Fruit fly (Drosophila melanogaster) whole organism, embryonic: ENCODE measurements around the gene CG14105.

ENCODE experiments used
- CG10267 ChIP-seq: fragments of 200-800 bp; sonication (Bioruptor generic); optimal IDR thresholded peaks from 2 replicates; lab custom pipeline; 2018; ENCODE audit warnings: missing biosample characterization, mild to moderate bottlenecking, missing genetic modification characterization, moderate library complexity
- CG12391 ChIP-seq: fragments of 200-800 bp; sonication (Bioruptor generic); optimal IDR thresholded peaks from 3 replicates; lab custom pipeline; 2018; ENCODE audit warnings: missing biosample characterization, mild to moderate bottlenecking, missing genetic modification characterization, moderate library complexity
- CG13287 ChIP-seq: fragments of 200-800 bp; sonication (Bioruptor generic); IDR thresholded peaks from 2 replicates; pipeline ENCODE4 v1.3.6; 2022; ENCODE audit warnings: missing biosample characterization, missing genetic modification characterization; ENCODE audit not compliant: partially characterized antibody
- CG15479 ChIP-seq: fragments of 200-800 bp; sonication (Bioruptor generic); optimal IDR thresholded peaks from 3 replicates; lab custom pipeline; 2019; ENCODE audit warnings: missing biosample characterization, mild to moderate bottlenecking, missing genetic modification characterization, moderate library complexity
- CG15514 ChIP-seq: fragments of 200-800 bp; sonication (Bioruptor generic); optimal IDR thresholded peaks from 3 replicates; lab custom pipeline; 2017; ENCODE audit warnings: missing biosample characterization, missing genetic modification characterization, mild to moderate bottlenecking, moderate library complexity, missing genetic modification reagents
- CG17186 ChIP-seq: fragments of 200-800 bp; sonication (Bioruptor generic); optimal IDR thresholded peaks from 3 replicates; lab custom pipeline; 2017; ENCODE audit warnings: missing biosample characterization, missing genetic modification reagents, missing genetic modification characterization
- CG17359 ChIP-seq: fragments of 200-800 bp; sonication (Bioruptor generic); optimal IDR thresholded peaks from 3 replicates; lab custom pipeline; 2018; ENCODE audit warnings: missing biosample characterization, mild to moderate bottlenecking, missing genetic modification characterization, moderate library complexity
- CG17829 ChIP-seq: fragments of 200-800 bp; optimal IDR thresholded peaks from 2 replicates; lab custom pipeline; 2019; ENCODE audit warnings: missing biosample characterization, mild to moderate bottlenecking, missing genetic modification characterization, moderate library complexity
- CG18619 ChIP-seq: fragments of 200-800 bp; sonication (Bioruptor generic); optimal IDR thresholded peaks from 3 replicates; lab custom pipeline; 2017; ENCODE audit warnings: missing biosample characterization, mild to moderate bottlenecking, missing genetic modification characterization
- CG2116 ChIP-seq: fragments of 200-800 bp; sonication (Bioruptor generic); optimal IDR thresholded peaks from 3 replicates; lab custom pipeline; 2018; ENCODE audit warnings: missing biosample characterization, mild to moderate bottlenecking, missing genetic modification characterization
- CG2712 ChIP-seq: fragments of 200-800 bp; optimal IDR thresholded peaks from 3 replicates; lab custom pipeline; 2019; ENCODE audit warnings: missing biosample characterization, mild to moderate bottlenecking, missing genetic modification characterization, moderate library complexity
- CG3281 ChIP-seq: fragments of 200-800 bp; sonication (Bioruptor generic); optimal IDR thresholded peaks from 3 replicates; lab custom pipeline; 2017; ENCODE audit warnings: missing biosample characterization, mild to moderate bottlenecking, missing genetic modification characterization
- CG34224 ChIP-seq: fragments of 200-800 bp; sonication (Bioruptor generic); IDR thresholded peaks from 3 replicates; pipeline ENCODE4 v1.3.6; 2022; ENCODE audit warnings: missing biosample characterization, missing genetic modification characterization; ENCODE audit not compliant: partially characterized antibody
- CG4360 ChIP-seq: fragments of 200-800 bp; sonication (Bioruptor generic); IDR thresholded peaks from 2 replicates; pipeline ENCODE4 v1.3.6; 2022; ENCODE audit warnings: missing biosample characterization, missing genetic modification characterization
- CG4617 ChIP-seq: fragments of 200-800 bp; sonication (Bioruptor generic); optimal IDR thresholded peaks from 3 replicates; lab custom pipeline; 2016; ENCODE audit warnings: missing biosample characterization, missing genetic modification characterization, borderline replicate concordance
- CG5245 ChIP-seq: fragments of 200-800 bp; sonication (Bioruptor generic); optimal IDR thresholded peaks from 3 replicates; lab custom pipeline; 2016; ENCODE audit warnings: missing biosample characterization, missing genetic modification characterization
- CG7357 ChIP-seq: fragments of 200-800 bp; sonication (Bioruptor generic); IDR thresholded peaks from 3 replicates; pipeline ENCODE4 v1.3.6; 2022; ENCODE audit warnings: missing biosample characterization, missing genetic modification characterization
- CG7928 ChIP-seq: fragments of 200-800 bp; sonication (Bioruptor generic); optimal IDR thresholded peaks from 2 replicates; lab custom pipeline; 2017; ENCODE audit warnings: missing biosample characterization, mild to moderate bottlenecking, missing genetic modification characterization
- CG8478 ChIP-seq: fragments of >200 bp; optimal IDR thresholded peaks from 2 replicates; lab custom pipeline; 2018
- CG9797 ChIP-seq: fragments of 200-800 bp; sonication (Bioruptor generic); optimal IDR thresholded peaks from 3 replicates; lab custom pipeline; 2018; ENCODE audit warnings: missing biosample characterization, mild to moderate bottlenecking, missing genetic modification characterization
- CG9876 ChIP-seq: fragments of 200-800 bp; sonication (Bioruptor generic); optimal IDR thresholded peaks from 2 replicates; lab custom pipeline; 2016; ENCODE audit warnings: missing biosample characterization, missing genetic modification characterization
- CG9932 ChIP-seq: fragments of 200-800 bp; sonication (Bioruptor generic); IDR thresholded peaks from 2 replicates; pipeline ENCODE4 v1.3.6; 2022; ENCODE audit warnings: missing biosample characterization, missing genetic modification characterization
- CTCF ChIP-seq: fragments of 200-800 bp; sonication (Bioruptor generic); optimal IDR thresholded peaks from 2 replicates; lab custom pipeline; 2017; ENCODE audit warnings: missing biosample characterization, mild to moderate bottlenecking, missing genetic modification characterization, moderate library complexity
- Chrac-16 ChIP-seq: fragments of 200-800 bp; sonication (Bioruptor generic); optimal IDR thresholded peaks from 3 replicates; lab custom pipeline; 2016; ENCODE audit warnings: missing biosample characterization, missing genetic modification characterization
- CoRest ChIP-seq: fragments of 200-800 bp; sonication (Bioruptor generic); optimal IDR thresholded peaks from 3 replicates; lab custom pipeline; 2018; ENCODE audit warnings: missing biosample characterization, mild to moderate bottlenecking, missing genetic modification characterization, moderate library complexity
- Dref ChIP-seq: fragments of 200-800 bp; sonication (Bioruptor generic); IDR thresholded peaks from 2 replicates; pipeline ENCODE4 v1.3.6; 2022; ENCODE audit warnings: missing biosample characterization, missing genetic modification characterization
- E2f2 ChIP-seq: fragments of 200-800 bp; sonication (Bioruptor generic); IDR thresholded peaks from 2 replicates; pipeline ENCODE4 v1.3.6; 2022; ENCODE audit warnings: missing biosample characterization, missing genetic modification characterization
- Ets65A ChIP-seq: fragments of 200-800 bp; sonication (Bioruptor generic); peaks from one replicate; lab custom pipeline; 2016; ENCODE audit warnings: missing biosample characterization, missing genetic modification characterization
- Lhr ChIP-seq: fragments of 200-800 bp; sonication (Bioruptor generic); optimal IDR thresholded peaks from 3 replicates; lab custom pipeline; 2017; ENCODE audit warnings: mild to moderate bottlenecking, missing biosample characterization, missing genetic modification reagents, missing genetic modification characterization
- MBD-R2 ChIP-seq: fragments of 200-800 bp; sonication (Bioruptor generic); IDR thresholded peaks from 2 replicates; pipeline ENCODE4 v1.3.6; 2022; ENCODE audit warnings: missing biosample characterization, missing genetic modification characterization
- MESR4 ChIP-seq: fragments of 200-800 bp; sonication (Bioruptor generic); optimal IDR thresholded peaks from 2 replicates; lab custom pipeline; 2018; ENCODE audit warnings: missing biosample characterization, mild to moderate bottlenecking, missing genetic modification characterization, moderate library complexity
- Med ChIP-seq: fragments of 200-800 bp; sonication (Bioruptor generic); peaks from one replicate; lab custom pipeline; 2016; ENCODE audit warnings: missing biosample characterization, missing genetic modification characterization, mild to moderate bottlenecking, inconsistent platforms, moderate library complexity
- Myb ChIP-seq: fragments of 200-800 bp; sonication (Bioruptor generic); optimal IDR thresholded peaks from 2 replicates; lab custom pipeline; 2016; ENCODE audit warnings: missing biosample characterization, missing genetic modification characterization
- Nf-YA ChIP-seq: fragments of 200-800 bp; sonication (Bioruptor generic); IDR thresholded peaks from 2 replicates; pipeline ENCODE4 v1.3.6; 2022; ENCODE audit warnings: missing biosample characterization, missing genetic modification characterization
- Scr ChIP-seq: fragments of 200-800 bp; sonication (Bioruptor generic); IDR thresholded peaks from 2 replicates; pipeline ENCODE4 v1.3.6; 2022; ENCODE audit warnings: missing biosample characterization, missing genetic modification characterization; ENCODE audit not compliant: partially characterized antibody
- YL-1 ChIP-seq: fragments of 200-800 bp; sonication (Bioruptor generic); optimal IDR thresholded peaks from 3 replicates; lab custom pipeline; 2017; ENCODE audit warnings: missing biosample characterization, mild to moderate bottlenecking, missing genetic modification characterization
- bsh ChIP-seq, 2 experiments: fragments of 200-800 bp; sonication (Bioruptor generic); optimal IDR thresholded peaks; 2 replicates each; lab custom pipeline; 2017 to 2018; ENCODE audit warnings: mild to moderate bottlenecking in 2 of 2, missing biosample characterization in 2 of 2, missing genetic modification characterization in 2 of 2, moderate library complexity in 1 of 2
- chm ChIP-seq: fragments of 200-800 bp; sonication (Bioruptor generic); IDR thresholded peaks from 2 replicates; pipeline ENCODE4 v1.3.6; 2022; ENCODE audit warnings: missing biosample characterization, missing genetic modification characterization
- crp ChIP-seq, 2 experiments: fragments of 200-800 bp; sonication (Bioruptor generic); optimal IDR thresholded peaks; 2 replicates in 1 of 2; 3 replicates in 1 of 2; lab custom pipeline; 2017; ENCODE audit warnings: missing biosample characterization in 2 of 2, missing genetic modification characterization in 2 of 2, mild to moderate bottlenecking in 1 of 2, moderate library complexity in 1 of 2
- hbn ChIP-seq: fragments of 200-800 bp; sonication (Bioruptor generic); IDR thresholded peaks from 2 replicates; pipeline ENCODE4 v1.3.6; 2022; ENCODE audit warnings: missing biosample characterization, missing genetic modification characterization; ENCODE audit not compliant: partially characterized antibody
- klu ChIP-seq: fragments of 200-800 bp; sonication (Bioruptor generic); IDR thresholded peaks from 2 replicates; pipeline ENCODE4 v1.3.6; 2022; ENCODE audit warnings: missing biosample characterization, missing genetic modification characterization
- nmo ChIP-seq: fragments of 200-800 bp; sonication (Bioruptor generic); optimal IDR thresholded peaks from 2 replicates; lab custom pipeline; 2018; ENCODE audit warnings: missing biosample characterization, mild to moderate bottlenecking, missing genetic modification characterization, moderate library complexity
- nom ChIP-seq: fragments of 200-800 bp; sonication (Bioruptor generic); optimal IDR thresholded peaks from 2 replicates; lab custom pipeline; 2017; ENCODE audit warnings: missing biosample characterization, missing genetic modification characterization, mild to moderate bottlenecking, moderate library complexity, missing genetic modification reagents
- phol ChIP-seq: fragments of 200-800 bp; sonication (Bioruptor generic); optimal IDR thresholded peaks from 3 replicates; lab custom pipeline; 2018; ENCODE audit warnings: missing biosample characterization, mild to moderate bottlenecking, missing genetic modification characterization, moderate library complexity
- pzg ChIP-seq: fragments of 200-800 bp; sonication (Bioruptor generic); optimal IDR thresholded peaks from 3 replicates; lab custom pipeline; 2018; ENCODE audit warnings: missing biosample characterization, mild to moderate bottlenecking, missing genetic modification characterization, moderate library complexity
- row ChIP-seq: fragments of 200-800 bp; sonication (Bioruptor generic); IDR thresholded peaks from 3 replicates; pipeline ENCODE4 v1.3.6; 2022; ENCODE audit warnings: missing biosample characterization, missing genetic modification characterization
- sens ChIP-seq: fragments of 200-800 bp; sonication (Bioruptor generic); peaks from one replicate; lab custom pipeline; 2016; ENCODE audit warnings: missing biosample characterization, missing genetic modification characterization
- stwl ChIP-seq: fragments of 200-800 bp; sonication (Bioruptor generic); optimal IDR thresholded peaks from 3 replicates; lab custom pipeline; 2018; ENCODE audit warnings: missing biosample characterization, mild to moderate bottlenecking, missing genetic modification characterization, moderate library complexity
- trem ChIP-seq: fragments of 200-800 bp; optimal IDR thresholded peaks from 3 replicates; lab custom pipeline; 2019; ENCODE audit warnings: missing biosample characterization, mild to moderate bottlenecking, missing genetic modification characterization, moderate library complexity
- twi ChIP-seq: fragments of 200-800 bp; optimal IDR thresholded peaks from 2 replicates; lab custom pipeline; 2019; ENCODE audit warnings: missing biosample characterization, mild to moderate bottlenecking, missing genetic modification characterization, moderate library complexity

Gene CG14105

DNA sequence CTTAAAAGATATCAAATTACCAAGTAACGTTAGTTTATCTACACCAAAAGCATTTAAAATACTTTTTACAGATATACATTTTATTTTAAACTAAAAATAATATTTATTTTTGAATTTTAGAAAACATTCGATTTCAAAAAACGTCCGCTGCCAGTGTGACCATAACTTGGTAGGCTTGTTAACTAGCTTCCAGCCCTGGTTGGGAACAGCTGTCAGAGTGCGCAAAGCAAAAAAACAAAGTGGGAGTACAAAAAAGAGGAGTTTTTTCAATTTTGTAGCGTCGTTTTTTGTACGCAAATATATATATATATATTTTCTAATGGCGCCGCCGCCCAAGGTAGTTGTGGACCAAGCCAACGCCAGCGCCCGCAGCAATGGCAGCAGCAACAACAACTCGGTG lies 15.9 kb upstream of the CG14105 start, which contains the start of gene cmb:
Gene cmb, plus strand, starts transcription at position 195 of the 400 bp plus-strand sequence.
- TF ChIP-seq nmo (GFP tag; lab: Kevin White, UChicago) (peak; percentile 8), klu (GFP tag; lab: Robert Waterston, UW) (no peak), CG34224 (no peak), crp (GFP tag; optimal IDR thresholded peaks at IDR 0.05; lab: Kevin White, UChicago) (peak; percentile 61 to 94), phol (tag; lab: Kevin White, UChicago) (peak; percentile 27), CG17359 (no peak), bsh (GFP tag; optimal IDR thresholded peaks at IDR 0.05; lab: Kevin White, UChicago) (peak in 1 of 2 experiments; percentile 95), E2f2 (GFP tag; lab: Robert Waterston, UW) (peak; percentile 83), CG2712 (peak; percentile 47), hbn (GFP tag; lab: Robert Waterston, UW) (no peak), CG12391 (tag; lab: Kevin White, UChicago) (peak; percentile 9), Myb (GFP tag; lab: Kevin White, UChicago) (peak; percentile 35), nom (peak; percentile 93), CoRest (tag; lab: Kevin White, UChicago) (peak; percentile 18), CG8478 (lab: Kevin White, UChicago) (no peak), CG15479 (GFP tag; lab: Kevin White, UChicago) (peak; percentile 68), Dref (GFP tag; lab: Robert Waterston, UW) (0 out of 2 replicates have a peak, but pooled peaks have one; percentile 22), CG7928 (GFP tag; lab: Kevin White, UChicago) (peak; percentile 94), CG3281 (GFP tag; lab: Kevin White, UChicago) (peak; percentile 52), CG4617 (peak; percentile 39), CG7357 (GFP tag; lab: Robert Waterston, UW) (no peak), row (GFP tag; lab: Robert Waterston, UW) (peak; percentile 38; the same call in 1 of the 3 replicates), Med (peak; percentile 27), Chrac-16 (GFP tag; lab: Kevin White, UChicago) (no peak), CG2116 (GFP tag; lab: Kevin White, UChicago) (peak; percentile 18), CG9932 (GFP tag; lab: Robert Waterston, UW) (no peak), chm (GFP tag; lab: Robert Waterston, UW) (no peak), trem (tag; lab: Kevin White, UChicago) (peak; percentile 40), CG4360 (GFP tag; lab: Robert Waterston, UW) (0 out of 2 replicates have a peak, but pooled peaks have one; percentile 18), MBD-R2 (GFP tag; lab: Robert Waterston, UW) (peak; percentile 96), CG17829 (tag; lab: Kevin White, UChicago) (peak; percentile 38), CG10267 (tag; lab: Kevin White, UChicago) (peak; percentile 19), CG17186 (GFP tag; lab: Kevin White, UChicago) (peak; percentile 26), pzg (GFP tag; lab: Kevin White, UChicago) (peak; percentile 46), CG13287 (GFP tag; lab: Robert Waterston, UW) (peak; percentile 38; the same call in 1 of the 2 replicates), Scr (GFP tag; lab: Robert Waterston, UW) (0 out of 2 replicates have a peak, but pooled peaks have one; percentile 16), sens (no peak), CG15514 (peak; percentile 46), Nf-YA (GFP tag; lab: Robert Waterston, UW) (no peak), MESR4 (peak; percentile 42), CTCF (peak; percentile 43), CG9797 (GFP tag; lab: Kevin White, UChicago) (peak; percentile 69), YL-1 (GFP tag; lab: Kevin White, UChicago) (peak; percentile 53), Ets65A (GFP tag; lab: Kevin White, UChicago) (peak; percentile 67), CG9876 (no peak), stwl (peak; percentile 89), Lhr (GFP tag; lab: Kevin White, UChicago) (peak; percentile 17), CG18619 (GFP tag; lab: Kevin White, UChicago) (no peak), CG5245 (GFP tag; lab: Kevin White, UChicago) (no peak), twi (tag; lab: Kevin White, UChicago) (no peak)
